Fruit fly (Drosophila melanogaster) whole organism, prepupa: ENCODE results near the gene nAChRalpha4.

ENCODE experiments used
- Blimp-1 ChIP-seq: fragments of 200-800 bp; sonication (Bioruptor generic); optimal IDR thresholded peaks from 3 replicates; lab custom pipeline; 2017; ENCODE audit warnings: missing biosample characterization, missing genetic modification characterization, mild to moderate bottlenecking, moderate library complexity, missing genetic modification reagents
- CG10669 ChIP-seq: fragments of 200-800 bp; sonication (Bioruptor generic); optimal IDR thresholded peaks from 3 replicates; lab custom pipeline; 2018; ENCODE audit warnings: missing biosample characterization, mild to moderate bottlenecking, missing genetic modification characterization, moderate library complexity
- CG11762 ChIP-seq: fragments of 200-800 bp; sonication (Bioruptor generic); optimal IDR thresholded peaks from 3 replicates; lab custom pipeline; 2016; ENCODE audit warnings: missing biosample characterization, missing genetic modification characterization; ENCODE audit not compliant: insufficient read depth
- CG32006 ChIP-seq: fragments of 200-800 bp; sonication (Bioruptor generic); optimal IDR thresholded peaks from 3 replicates; lab custom pipeline; 2017; ENCODE audit warnings: missing biosample characterization, mild to moderate bottlenecking, missing genetic modification characterization
- Eip78C ChIP-seq: fragments of 200-800 bp; sonication (Bioruptor generic); peaks from one replicate; lab custom pipeline; 2016; ENCODE audit warnings: missing biosample characterization, missing genetic modification characterization
- Gug ChIP-seq: fragments of 200-800 bp; sonication (Bioruptor generic); IDR thresholded peaks from 2 replicates; pipeline ENCODE4 v1.3.6; 2022; ENCODE audit warnings: missing biosample characterization, missing genetic modification characterization
- Hr38 ChIP-seq: sonication (Bioruptor generic); optimal IDR thresholded peaks from 2 replicates; lab custom pipeline; 2016; ENCODE audit warnings: missing biosample characterization, missing genetic modification characterization
- dsx ChIP-seq: fragments of 200-800 bp; optimal IDR thresholded peaks from 3 replicates; lab custom pipeline; 2019; ENCODE audit warnings: missing biosample characterization, mild to moderate bottlenecking, missing genetic modification characterization, moderate library complexity; ENCODE audit not compliant: poor library complexity, severe bottlenecking
- esn ChIP-seq: fragments of 200-800 bp; sonication (Bioruptor generic); optimal IDR thresholded peaks from 2 replicates; lab custom pipeline; 2016; ENCODE audit warnings: missing biosample characterization, mild to moderate bottlenecking, missing genetic modification characterization, moderate library complexity
- fd59A ChIP-seq: fragments of 200-800 bp; sonication (Bioruptor generic); optimal IDR thresholded peaks from 2 replicates; lab custom pipeline; 2017; ENCODE audit warnings: missing biosample characterization, mild to moderate bottlenecking, missing genetic modification characterization, missing genetic modification reagents
- net ChIP-seq: fragments of 200-800 bp; sonication (Bioruptor generic); optimal IDR thresholded peaks from 3 replicates; lab custom pipeline; 2016; ENCODE audit warnings: missing biosample characterization, missing genetic modification characterization

- no peak for TF ChIP-seq Gug (GFP tag; lab: Robert Waterston, UW)
- no peak for TF ChIP-seq Blimp-1 (GFP tag; lab: Kevin White, UChicago)
- TF ChIP-seq CG32006 (GFP tag; lab: Kevin White, UChicago): no peak
- no peak for TF ChIP-seq Eip78C
- TF ChIP-seq fd59A: no peak
- TF ChIP-seq esn (GFP tag; lab: Kevin White, UChicago): no peak
- TF ChIP-seq dsx: no peak
- TF ChIP-seq CG11762 (GFP tag; lab: Kevin White, UChicago): no peak
- no peak for TF ChIP-seq net (GFP tag; lab: Kevin White, UChicago)
- TF ChIP-seq CG10669 (GFP tag; lab: Kevin White, UChicago): no peak
- no peak for TF ChIP-seq Hr38 (GFP tag; lab: Kevin White, UChicago)
These were observed 53.5 kb downstream of the nAChRalpha4 start for dm6 chr3L:23259920-23260319.
